Worm (Caenorhabditis elegans) whole organism, L1 larva: ENCODE measurements around the gene sqv-7.

Source experiments
- ama-1 ChIP-seq: fragments of 150-350 bp; optimal IDR thresholded peaks from 2 replicates; lab custom pipeline; 2014
- ces-1 ChIP-seq: fragments of 150-350 bp; optimal IDR thresholded peaks from 2 replicates; lab custom pipeline; 2014; ENCODE audit warnings: missing biosample characterization, missing genetic modification reagents, missing genetic modification characterization
- dpl-1 ChIP-seq, 3 experiments: fragments of 150-350 bp in 2 of 3; sonication (generic microtip) in 1 of 3; optimal IDR thresholded peaks; 2 replicates each; lab custom pipeline; 2014 to 2017; ENCODE audit warnings: missing biosample characterization in 3 of 3, missing genetic modification characterization in 3 of 3, missing genetic modification reagents in 3 of 3
- hlh-17 ChIP-seq: fragments of 200-800 bp; sonication (Bioruptor generic); optimal IDR thresholded peaks from 2 replicates; lab custom pipeline; 2018; ENCODE audit warnings: missing genetic modification characterization, mild to moderate bottlenecking, missing compliant biosample characterization, moderate library complexity, borderline replicate concordance
- isw-1 ChIP-seq: fragments of 200-800 bp; sonication (Bioruptor generic); IDR thresholded peaks from 2 replicates; pipeline ENCODE4 v1.3.6; 2022; ENCODE audit warnings: missing genetic modification characterization, missing compliant biosample characterization
- mdl-1 ChIP-seq, 2 experiments: fragments of 150-350 bp; optimal IDR thresholded peaks; 2 replicates each; lab custom pipeline; 2014 to 2017; ENCODE audit warnings: missing biosample characterization in 2 of 2, missing genetic modification characterization in 2 of 2, inconsistent platforms in 1 of 2
- mef-2 ChIP-seq: fragments of 150-350 bp; optimal IDR thresholded peaks from 2 replicates; lab custom pipeline; 2014; ENCODE audit warnings: missing biosample characterization, missing genetic modification characterization
- nhr-237 ChIP-seq: fragments of 150-350 bp; optimal IDR thresholded peaks from 2 replicates; lab custom pipeline; 2014; ENCODE audit warnings: missing biosample characterization, missing genetic modification characterization
- nhr-28 ChIP-seq: fragments of 150-350 bp; optimal IDR thresholded peaks from 2 replicates; lab custom pipeline; 2014; ENCODE audit warnings: missing biosample characterization, missing genetic modification characterization
- snpc-4 ChIP-seq: fragments of 150-350 bp; optimal IDR thresholded peaks from 2 replicates; lab custom pipeline; 2014; ENCODE audit warnings: missing biosample characterization, missing genetic modification characterization
- sptf-1 ChIP-seq: fragments of 150-350 bp; optimal IDR thresholded peaks from 2 replicates; lab custom pipeline; 2014; ENCODE audit warnings: missing biosample characterization, missing genetic modification characterization
- unc-62 ChIP-seq: fragments of 150-350 bp; optimal IDR thresholded peaks from 2 replicates; lab custom pipeline; 2014; ENCODE audit warnings: missing biosample characterization, missing genetic modification reagents, missing genetic modification characterization
- unc-86 ChIP-seq: sonication (generic microtip); optimal IDR thresholded peaks from 2 replicates; lab custom pipeline; 2016; ENCODE audit warnings: missing genetic modification characterization, missing compliant biosample characterization

- TF ChIP-seq ces-1 (GFP tag; lab: Kevin White, UChicago) (no peak), mef-2 (tag; lab: Kevin White, UChicago) (no peak), isw-1 (GFP tag; lab: Robert Waterston, UW) (no peak), dpl-1 (GFP tag; optimal IDR thresholded peaks at IDR 0.05; lab: Kevin White, UChicago) (no peak), mdl-1 (tag; optimal IDR thresholded peaks at IDR 0.05; lab: Kevin White, UChicago) (no peak), nhr-28 (tag; lab: Kevin White, UChicago) (no peak), unc-62 (GFP tag; lab: Kevin White, UChicago) (no peak), sptf-1 (tag; lab: Kevin White, UChicago) (no peak), ama-1 (no peak), snpc-4 (tag; lab: Kevin White, UChicago) (no peak), nhr-237 (tag; lab: Kevin White, UChicago) (no peak), unc-86 (tag; lab: Kevin White, UChicago) (no peak), hlh-17 (GFP tag; lab: Kevin White, UChicago) (no peak)
Observed at ce11 chrII:6973501-6973900, 39.0 kb downstream of the sqv-7 start, which contains the start of gene sod-1.
